2 fruit fly cellular contexts compared by ENCODE assay signal in the genomic region with DNA sequence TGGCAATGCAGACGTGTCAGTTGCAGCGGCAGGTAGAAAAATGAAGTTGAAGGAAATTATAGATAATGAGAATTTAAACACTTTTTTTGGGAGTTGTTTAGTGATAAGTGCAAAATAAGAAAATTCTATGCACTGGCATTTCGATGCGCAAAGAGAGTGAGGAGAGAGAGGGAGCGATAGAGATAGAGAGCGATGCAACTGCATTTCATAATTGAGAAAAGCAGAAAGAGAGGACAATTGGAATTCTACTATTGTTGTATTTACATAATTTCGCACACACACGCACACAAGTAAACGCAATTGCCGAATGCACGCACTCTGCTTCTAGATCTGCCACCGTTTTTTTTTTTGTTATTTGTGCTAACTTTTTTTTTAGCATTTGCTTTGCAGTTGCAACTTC.
A peak's percentile ranks its signal among the peaks of the same experiment; 100 is the strongest.
TF ChIP-seq lines count a peak whose summit lies in the region.

No protein-coding gene starts in this region.

- no peak for TF ChIP-seq CTCF in whole organism, embryonic (GFP tag; optimal IDR thresholded peaks at IDR 0.05; lab: Kevin White, UChicago)

TF ChIP-seq in whole organism, embryonic, 481 proteins besides CTCF, POLR2A, EP300 and RAD21:
- TF ChIP-seq sr (GFP tag; IDR thresholded peaks at IDR 0.05; lab: Robert Waterston, UW) (no peak), tx (GFP tag; optimal IDR thresholded peaks at IDR 0.05; lab: Kevin White, UChicago) (no peak), Jarid2 (GFP tag; optimal IDR thresholded peaks at IDR 0.05; lab: Kevin White, UChicago) (no peak), zfh1 (GFP tag; IDR thresholded peaks at IDR 0.05; lab: Robert Waterston, UW) (no peak), CG12071 (GFP tag; optimal IDR thresholded peaks at IDR 0.05; lab: Kevin White, UChicago) (no peak), CG42726 (GFP tag; IDR thresholded peaks at IDR 0.05; lab: Robert Waterston, UW; ENCODE audit: partially characterized antibody) (no peak), pita (GFP tag; optimal IDR thresholded peaks at IDR 0.05; lab: Kevin White, UChicago) (no peak), yki (optimal IDR thresholded peaks at IDR 0.05; lab: Kevin White, UChicago) (peak; percentile 44), ind (GFP tag; optimal IDR thresholded peaks at IDR 0.05; lab: Kevin White, UChicago) (no peak), crol (GFP tag; IDR thresholded peaks at IDR 0.05; lab: Robert Waterston, UW) (no peak), BtbVII (GFP tag; optimal IDR thresholded peaks at IDR 0.05; lab: Kevin White, UChicago) (no peak), MESR4 (GFP tag; optimal IDR thresholded peaks at IDR 0.05; lab: Kevin White, UChicago) (no peak), CG11247 (GFP tag; IDR thresholded peaks at IDR 0.05; lab: Robert Waterston, UW) (no peak), Deaf1 (tag; optimal IDR thresholded peaks at IDR 0.05; lab: Kevin White, UChicago) (no peak), CG11093 (GFP tag; IDR thresholded peaks at IDR 0.05; lab: Robert Waterston, UW) (no peak), dm (GFP tag; optimal IDR thresholded peaks at IDR 0.05; lab: Kevin White, UChicago) (no peak), Elba2 (GFP tag; optimal IDR thresholded peaks at IDR 0.05; lab: Kevin White, UChicago) (peak; percentile 93), CG10321 (GFP tag; IDR thresholded peaks at IDR 0.05; lab: Robert Waterston, UW) (no peak), CG11696 (GFP tag; IDR thresholded peaks at IDR 0.05; lab: Robert Waterston, UW) (no peak), CG14014 (GFP tag; IDR thresholded peaks at IDR 0.05; lab: Robert Waterston, UW) (no peak), Dp (GFP tag; optimal IDR thresholded peaks at IDR 0.05; lab: Kevin White, UChicago) (no peak), gfzf (GFP tag; optimal IDR thresholded peaks at IDR 0.05; lab: Kevin White, UChicago) (no peak), NC2α (GFP tag; optimal IDR thresholded peaks at IDR 0.05; lab: Kevin White, UChicago) (no peak), CG2712 (tag; optimal IDR thresholded peaks at IDR 0.05; lab: Kevin White, UChicago) (no peak), Rfx (GFP tag; IDR thresholded peaks at IDR 0.05; lab: Robert Waterston, UW) (no peak), lab (GFP tag; optimal IDR thresholded peaks at IDR 0.05; lab: Kevin White, UChicago) (no peak), psq (GFP tag; optimal IDR thresholded peaks at IDR 0.05; lab: Kevin White, UChicago) (no peak), dpn (GFP tag; optimal IDR thresholded peaks at IDR 0.05; lab: Kevin White, UChicago) (no peak), Neu2 (GFP tag; optimal IDR thresholded peaks at IDR 0.05; lab: Kevin White, UChicago; ENCODE audit: borderline replicate concordance) (peak; percentile 79), CG10147 (GFP tag; optimal IDR thresholded peaks at IDR 0.05; lab: Kevin White, UChicago) (no peak), Oaz (GFP tag; IDR thresholded peaks at IDR 0.05; lab: Robert Waterston, UW) (no peak), CG11723 (GFP tag; optimal IDR thresholded peaks at IDR 0.05; lab: Kevin White, UChicago) (no peak), CG4730 (GFP tag; IDR thresholded peaks at IDR 0.05; lab: Robert Waterston, UW) (no peak), tup (GFP tag; optimal IDR thresholded peaks at IDR 0.05; lab: Kevin White, UChicago) (no peak), CG11398 (GFP tag; optimal IDR thresholded peaks at IDR 0.05; lab: Kevin White, UChicago) (no peak), bsh (GFP tag; optimal IDR thresholded peaks at IDR 0.05; lab: Kevin White, UChicago) (peak in 1 of 2 experiments; percentile 4), CG9437 (GFP tag; optimal IDR thresholded peaks at IDR 0.05; lab: Kevin White, UChicago) (no peak), CG13296 (GFP tag; optimal IDR thresholded peaks at IDR 0.05; lab: Kevin White, UChicago) (no peak), Trl (optimal IDR thresholded peaks at IDR 0.05; lab: Kevin White, UChicago) (peak; percentile 22 to 71), Trl (GFP tag; optimal IDR thresholded peaks at IDR 0.05; lab: Kevin White, UChicago) (no peak), chif (GFP tag; optimal IDR thresholded peaks at IDR 0.05; lab: Kevin White, UChicago) (no peak), CG15479 (GFP tag; optimal IDR thresholded peaks at IDR 0.05; lab: Kevin White, UChicago) (peak; percentile 78), nom (GFP tag; optimal IDR thresholded peaks at IDR 0.05; lab: Kevin White, UChicago) (no peak), luna (GFP tag; optimal IDR thresholded peaks at IDR 0.05; lab: Kevin White, UChicago) (no peak), fru (optimal IDR thresholded peaks at IDR 0.05; lab: Kevin White, UChicago) (no peak)

TF ChIP-seq in whole organism, prepupa, 60 proteins besides CTCF, POLR2A, EP300 and RAD21:
- TF ChIP-seq salr (GFP tag; optimal IDR thresholded peaks at IDR 0.05; lab: Kevin White, UChicago) (peak in 1 of 2 experiments; percentile 33), CG8119 (GFP tag; IDR thresholded peaks at IDR 0.05; lab: Robert Waterston, UW) (0 out of 3 replicates have a peak, but pooled peaks have one; percentile 19), Eip78C (GFP tag; lab: Kevin White, UChicago) (peak; percentile 8), spab (GFP tag; optimal IDR thresholded peaks at IDR 0.05; lab: Kevin White, UChicago) (no peak), ss (GFP tag; optimal IDR thresholded peaks at IDR 0.05; lab: Kevin White, UChicago) (no peak)
